Worm (Caenorhabditis elegans) whole organism, late embryonic: ENCODE results near the gene F53C11.9.

Experiments
- C08G9.2 ChIP-seq: sonication (generic microtip); optimal IDR thresholded peaks from 2 replicates; lab custom pipeline; 2016; ENCODE audit warnings: mild to moderate bottlenecking, missing genetic modification characterization, moderate library complexity, missing compliant biosample characterization
- T23F11.4 ChIP-seq: fragments of 200-800 bp; sonication (Bioruptor generic); optimal IDR thresholded peaks from 2 replicates; lab custom pipeline; 2018; ENCODE audit warnings: mild to moderate bottlenecking, missing genetic modification characterization, missing compliant biosample characterization
- ama-1 ChIP-seq: fragments of 150-350 bp; optimal IDR thresholded peaks from 2 replicates; lab custom pipeline; 2014
- ets-4 ChIP-seq: sonication (generic microtip); optimal IDR thresholded peaks from 2 replicates; lab custom pipeline; 2016; ENCODE audit warnings: missing genetic modification characterization, missing compliant biosample characterization
- fax-1 ChIP-seq: sonication (generic microtip); optimal IDR thresholded peaks from 2 replicates; lab custom pipeline; 2016; ENCODE audit warnings: missing genotype, missing genetic modification characterization, missing compliant biosample characterization
- fkh-10 ChIP-seq: fragments of 150-350 bp; optimal IDR thresholded peaks from 2 replicates; lab custom pipeline; 2014; ENCODE audit warnings: missing biosample characterization, missing genetic modification reagents, missing genetic modification characterization
- lin-11 ChIP-seq: fragments of 200-800 bp; sonication (Bioruptor generic); optimal IDR thresholded peaks from 2 replicates; lab custom pipeline; 2018; ENCODE audit warnings: mild to moderate bottlenecking, missing genetic modification characterization, missing compliant biosample characterization
- pat-9 ChIP-seq: fragments of 200-800 bp; sonication (Bioruptor generic); optimal IDR thresholded peaks from 2 replicates; lab custom pipeline; 2018; ENCODE audit warnings: mild to moderate bottlenecking, missing genetic modification characterization, moderate library complexity, missing compliant biosample characterization
- pqm-1 ChIP-seq: sonication (generic microtip); optimal IDR thresholded peaks from 2 replicates; lab custom pipeline; 2016; ENCODE audit warnings: missing genetic modification characterization, missing compliant biosample characterization
- sdc-2 ChIP-seq: sonication (generic microtip); optimal IDR thresholded peaks from 2 replicates; lab custom pipeline; 2016; ENCODE audit warnings: missing genotype, missing genetic modification characterization, missing compliant biosample characterization

DNA sequence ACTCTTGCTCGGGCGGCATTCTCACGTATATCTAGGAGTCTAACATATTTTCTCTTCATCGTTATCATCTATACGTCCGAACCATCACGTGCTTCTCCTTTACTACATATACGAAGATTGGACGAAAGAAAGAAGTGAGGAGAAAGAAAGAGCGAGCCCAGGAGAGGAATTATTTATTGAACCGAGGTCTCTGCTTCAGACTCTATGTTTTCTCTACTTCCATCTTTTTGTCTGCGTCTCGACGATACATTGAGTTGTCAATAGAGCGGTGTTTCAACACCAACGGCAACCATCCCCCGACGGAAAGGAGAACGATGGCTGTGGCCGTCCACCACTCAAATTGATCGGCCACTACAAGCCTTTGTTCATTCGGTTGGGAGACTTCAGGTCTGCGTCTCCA is 11.5 kb downstream of the F53C11.9 start:
- TF ChIP-seq sdc-2 (tag; lab: Kevin White, UChicago) (no peak), T23F11.4 (peak; percentile 14), C08G9.2 (tag; lab: Kevin White, UChicago) (peak; percentile 18), pqm-1 (tag; lab: Kevin White, UChicago) (no peak), ama-1 (lab: Kevin White, UChicago) (no peak), lin-11 (tag; lab: Kevin White, UChicago) (no peak), fkh-10 (GFP tag; lab: Kevin White, UChicago) (no peak), ets-4 (tag; lab: Kevin White, UChicago) (peak; percentile 73), pat-9 (tag; lab: Kevin White, UChicago) (peak; percentile 33), fax-1 (peak; percentile 42)
